Worm (Caenorhabditis elegans): Measurements from ENCODE around the gene clec-9.

ce11 chrV:16726915-16727314, 20.5 kb upstream of the clec-9 start, which contains the start of gene T25E12.14:
- TF ChIP-seq ztf-11 (tag; optimal IDR thresholded peaks at IDR 0.05) (no peak), nhr-11 (tag; optimal IDR thresholded peaks at IDR 0.05) (no peak), ets-5 (GFP tag; IDR thresholded peaks at IDR 0.05) (no peak), tbx-2 (tag; optimal IDR thresholded peaks at IDR 0.05) (no peak), mep-1 (tag; optimal IDR thresholded peaks at IDR 0.05) (no peak), unc-62 (GFP tag; optimal IDR thresholded peaks at IDR 0.05) (no peak), lin-39 (tag; optimal IDR thresholded peaks at IDR 0.05) (no peak), pax-3 (tag; optimal IDR thresholded peaks at IDR 0.05) (no peak), unc-86 (tag; optimal IDR thresholded peaks at IDR 0.05) (no peak)

Measured in whole organism, L1 larva.